Fruit fly (Drosophila melanogaster) whole organism, embryonic: ENCODE data around the gene CG2533.

Experiments
- Bgb ChIP-seq: fragments of 200-800 bp; sonication (Bioruptor generic); IDR thresholded peaks from 2 replicates; pipeline ENCODE4 v1.3.6; 2022; ENCODE audit warnings: missing biosample characterization, missing genetic modification characterization; ENCODE audit not compliant: partially characterized antibody
- CG1024 ChIP-seq: fragments of 200-800 bp; sonication (Bioruptor generic); IDR thresholded peaks from 2 replicates; pipeline ENCODE4 v1.3.6; 2022; ENCODE audit warnings: missing biosample characterization, missing genetic modification characterization
- CG10959 ChIP-seq: fragments of 200-800 bp; sonication (Bioruptor generic); IDR thresholded peaks from 2 replicates; pipeline ENCODE4 v1.3.6; 2022; ENCODE audit warnings: missing biosample characterization, missing genetic modification characterization
- CG12769 ChIP-seq: fragments of 200-800 bp; sonication (Bioruptor generic); optimal IDR thresholded peaks from 2 replicates; lab custom pipeline; 2019; ENCODE audit warnings: missing biosample characterization, mild to moderate bottlenecking, missing genetic modification characterization, moderate library complexity
- CG1529 ChIP-seq: fragments of 200-800 bp; sonication (Bioruptor generic); optimal IDR thresholded peaks from 3 replicates; lab custom pipeline; 2018; ENCODE audit warnings: missing biosample characterization, missing genetic modification characterization
- CG15479 ChIP-seq: fragments of 200-800 bp; sonication (Bioruptor generic); optimal IDR thresholded peaks from 3 replicates; lab custom pipeline; 2019; ENCODE audit warnings: missing biosample characterization, mild to moderate bottlenecking, missing genetic modification characterization, moderate library complexity
- CG17385 ChIP-seq: fragments of 200-800 bp; sonication (Bioruptor generic); optimal IDR thresholded peaks from 3 replicates; lab custom pipeline; 2018; ENCODE audit warnings: missing biosample characterization, mild to moderate bottlenecking, missing genetic modification characterization
- CG17612 ChIP-seq: fragments of 200-800 bp; sonication (Bioruptor generic); IDR thresholded peaks from 2 replicates; pipeline ENCODE4 v1.3.6; 2022; ENCODE audit warnings: missing biosample characterization, missing genetic modification characterization
- CG18262 ChIP-seq: fragments of 200-800 bp; optimal IDR thresholded peaks from 3 replicates; lab custom pipeline; 2019; ENCODE audit warnings: missing biosample characterization, mild to moderate bottlenecking, missing genetic modification characterization, moderate library complexity
- CG2199 ChIP-seq: fragments of 200-800 bp; sonication (Bioruptor generic); IDR thresholded peaks from 3 replicates; pipeline ENCODE4 v1.3.6; 2022; ENCODE audit warnings: missing biosample characterization, missing genetic modification characterization
- CG30020 ChIP-seq: fragments of 200-800 bp; optimal IDR thresholded peaks from 2 replicates; lab custom pipeline; 2019; ENCODE audit warnings: missing biosample characterization, mild to moderate bottlenecking, missing genetic modification characterization, moderate library complexity
- CG34224 ChIP-seq: fragments of 200-800 bp; sonication (Bioruptor generic); IDR thresholded peaks from 3 replicates; pipeline ENCODE4 v1.3.6; 2022; ENCODE audit warnings: missing biosample characterization, missing genetic modification characterization; ENCODE audit not compliant: partially characterized antibody
- CG4360 ChIP-seq: fragments of 200-800 bp; sonication (Bioruptor generic); IDR thresholded peaks from 2 replicates; pipeline ENCODE4 v1.3.6; 2022; ENCODE audit warnings: missing biosample characterization, missing genetic modification characterization
- CG6689 ChIP-seq: fragments of 200-800 bp; sonication (Bioruptor generic); IDR thresholded peaks from 2 replicates; pipeline ENCODE4 v1.3.6; 2022; ENCODE audit warnings: missing biosample characterization, missing genetic modification characterization
- CG6854 ChIP-seq: fragments of 200-800 bp; sonication (Bioruptor generic); optimal IDR thresholded peaks from 3 replicates; lab custom pipeline; 2017; ENCODE audit warnings: missing biosample characterization, mild to moderate bottlenecking, missing genetic modification characterization
- CG7556 ChIP-seq: fragments of 200-800 bp; sonication (Bioruptor generic); optimal IDR thresholded peaks from 2 replicates; lab custom pipeline; 2017; ENCODE audit warnings: missing biosample characterization, mild to moderate bottlenecking, missing genetic modification characterization
- CG7745 ChIP-seq: fragments of 200-800 bp; sonication (Bioruptor generic); optimal IDR thresholded peaks from 2 replicates; lab custom pipeline; 2018; ENCODE audit warnings: missing biosample characterization, mild to moderate bottlenecking, missing genetic modification characterization, moderate library complexity
- CG7928 ChIP-seq: fragments of 200-800 bp; sonication (Bioruptor generic); optimal IDR thresholded peaks from 2 replicates; lab custom pipeline; 2017; ENCODE audit warnings: missing biosample characterization, mild to moderate bottlenecking, missing genetic modification characterization
- Dll ChIP-seq: fragments of 200-800 bp; sonication (Bioruptor generic); IDR thresholded peaks from 4 replicates; pipeline ENCODE4 v1.3.6; 2022; ENCODE audit warnings: missing biosample characterization, missing genetic modification characterization; ENCODE audit not compliant: partially characterized antibody
- GATAe ChIP-seq: fragments of 200-800 bp; sonication (Bioruptor generic); conservative IDR thresholded peaks from 2 replicates; pipeline ENCODE4 v1.3.6; 2022; ENCODE audit warnings: missing biosample characterization, missing genetic modification characterization
- Gug ChIP-seq: fragments of 200-800 bp; sonication (Bioruptor generic); IDR thresholded peaks from 4 replicates; pipeline ENCODE4 v1.3.6; 2022; ENCODE audit warnings: missing biosample characterization, missing genetic modification characterization
- Hr39 ChIP-seq: fragments of >200 bp; optimal IDR thresholded peaks from 2 replicates; lab custom pipeline; 2017
- Max ChIP-seq: fragments of 200-800 bp; sonication (Bioruptor generic); optimal IDR thresholded peaks from 2 replicates; lab custom pipeline; 2016; ENCODE audit warnings: missing biosample characterization, mild to moderate bottlenecking, missing genetic modification characterization
- Med ChIP-seq: fragments of 200-800 bp; sonication (Bioruptor generic); peaks from one replicate; lab custom pipeline; 2016; ENCODE audit warnings: missing biosample characterization, missing genetic modification characterization, mild to moderate bottlenecking, inconsistent platforms, moderate library complexity
- Myb ChIP-seq: fragments of 200-800 bp; sonication (Bioruptor generic); optimal IDR thresholded peaks from 2 replicates; lab custom pipeline; 2016; ENCODE audit warnings: missing biosample characterization, missing genetic modification characterization
- NFAT ChIP-seq: fragments of 200-800 bp; sonication (Bioruptor generic); IDR thresholded peaks from 2 replicates; pipeline ENCODE4 v1.3.6; 2022; ENCODE audit warnings: missing biosample characterization, missing genetic modification characterization
- Rfx ChIP-seq: fragments of 200-800 bp; sonication (Bioruptor generic); IDR thresholded peaks from 2 replicates; pipeline ENCODE4 v1.3.6; 2022; ENCODE audit warnings: missing biosample characterization, missing genetic modification characterization
- Vsx1 ChIP-seq: fragments of 200-800 bp; sonication (Bioruptor generic); optimal IDR thresholded peaks from 2 replicates; lab custom pipeline; 2017; ENCODE audit warnings: missing biosample characterization, mild to moderate bottlenecking, missing genetic modification characterization, missing genetic modification reagents
- chinmo ChIP-seq: fragments of 200-800 bp; sonication (Bioruptor generic); IDR thresholded peaks from 4 replicates; pipeline ENCODE4 v1.3.6; 2022; ENCODE audit warnings: missing biosample characterization, missing genetic modification characterization; ENCODE audit not compliant: partially characterized antibody
- danr ChIP-seq: fragments of 200-800 bp; sonication (Bioruptor generic); IDR thresholded peaks from 2 replicates; pipeline ENCODE4 v1.3.6; 2022; ENCODE audit warnings: missing biosample characterization, missing genetic modification characterization
- ftz-f1 ChIP-seq: fragments of 200-800 bp; sonication (Bioruptor generic); optimal IDR thresholded peaks from 2 replicates; lab custom pipeline; 2016; ENCODE audit warnings: missing biosample characterization, missing genetic modification characterization
- gcm ChIP-seq: fragments of 200-800 bp; sonication (Bioruptor generic); optimal IDR thresholded peaks from 2 replicates; lab custom pipeline; 2019; ENCODE audit warnings: missing biosample characterization, mild to moderate bottlenecking, missing genetic modification characterization, moderate library complexity
- hbn ChIP-seq: fragments of 200-800 bp; sonication (Bioruptor generic); IDR thresholded peaks from 2 replicates; pipeline ENCODE4 v1.3.6; 2022; ENCODE audit warnings: missing biosample characterization, missing genetic modification characterization; ENCODE audit not compliant: partially characterized antibody
- inv ChIP-seq: fragments of 200-800 bp; sonication (Bioruptor generic); IDR thresholded peaks from 2 replicates; pipeline ENCODE4 v1.3.6; 2022; ENCODE audit warnings: missing biosample characterization, missing genetic modification characterization; ENCODE audit not compliant: partially characterized antibody
- jumu ChIP-seq: fragments of 200-800 bp; sonication (Bioruptor generic); optimal IDR thresholded peaks from 3 replicates; lab custom pipeline; 2016; ENCODE audit warnings: missing biosample characterization, missing genetic modification characterization
- kay ChIP-seq: fragments of 200-800 bp; sonication (Bioruptor generic); optimal IDR thresholded peaks from 2 replicates; lab custom pipeline; 2016; ENCODE audit warnings: missing biosample characterization, missing genetic modification characterization
- lmd ChIP-seq: fragments of 200-800 bp; sonication (Bioruptor generic); IDR thresholded peaks from 2 replicates; pipeline ENCODE4 v1.3.6; 2022; ENCODE audit warnings: missing biosample characterization, missing genetic modification characterization
- lola ChIP-seq, 3 experiments: fragments of >200 bp in 2 of 3; fragments of 200-800 bp in 1 of 3; sonication (Bioruptor generic) in 1 of 3; optimal IDR thresholded peaks; 2 replicates each; lab custom pipeline; 2017 to 2019; ENCODE audit warnings: missing biosample characterization in 3 of 3, missing genetic modification characterization in 3 of 3, mild to moderate bottlenecking in 1 of 3, moderate library complexity in 1 of 3
- onecut ChIP-seq: fragments of 200-800 bp; sonication (Bioruptor generic); IDR thresholded peaks from 2 replicates; pipeline ENCODE4 v1.3.6; 2022; ENCODE audit warnings: missing biosample characterization, missing genetic modification characterization
- prd ChIP-seq, 3 experiments: fragments of >200 bp in 2 of 3; fragments of 200-800 bp in 1 of 3; sonication (Bioruptor generic) in 1 of 3; optimal IDR thresholded peaks in 2 of 3; IDR thresholded peaks in 1 of 3; 2 replicates in 2 of 3; 3 replicates in 1 of 3; pipeline versions ENCODE4 v1.3.6 to Lab custom; 2017 to 2022; ENCODE audit warnings: missing biosample characterization in 1 of 3, missing genetic modification characterization in 1 of 3
- psq ChIP-seq: fragments of 200-800 bp; sonication (Bioruptor generic); optimal IDR thresholded peaks from 2 replicates; lab custom pipeline; 2017; ENCODE audit warnings: missing biosample characterization, missing genetic modification characterization
- row ChIP-seq: fragments of 200-800 bp; sonication (Bioruptor generic); IDR thresholded peaks from 3 replicates; pipeline ENCODE4 v1.3.6; 2022; ENCODE audit warnings: missing biosample characterization, missing genetic modification characterization
- sens ChIP-seq: fragments of 200-800 bp; sonication (Bioruptor generic); peaks from one replicate; lab custom pipeline; 2016; ENCODE audit warnings: missing biosample characterization, missing genetic modification characterization
- sug ChIP-seq: fragments of 200-800 bp; optimal IDR thresholded peaks from 2 replicates; lab custom pipeline; 2019; ENCODE audit warnings: missing biosample characterization, mild to moderate bottlenecking, missing genetic modification characterization, moderate library complexity
- wek ChIP-seq: fragments of 200-800 bp; sonication (Bioruptor generic); optimal IDR thresholded peaks from 3 replicates; lab custom pipeline; 2018; ENCODE audit warnings: missing biosample characterization, mild to moderate bottlenecking, missing genetic modification characterization, moderate library complexity

CG2533 gene

DNA sequence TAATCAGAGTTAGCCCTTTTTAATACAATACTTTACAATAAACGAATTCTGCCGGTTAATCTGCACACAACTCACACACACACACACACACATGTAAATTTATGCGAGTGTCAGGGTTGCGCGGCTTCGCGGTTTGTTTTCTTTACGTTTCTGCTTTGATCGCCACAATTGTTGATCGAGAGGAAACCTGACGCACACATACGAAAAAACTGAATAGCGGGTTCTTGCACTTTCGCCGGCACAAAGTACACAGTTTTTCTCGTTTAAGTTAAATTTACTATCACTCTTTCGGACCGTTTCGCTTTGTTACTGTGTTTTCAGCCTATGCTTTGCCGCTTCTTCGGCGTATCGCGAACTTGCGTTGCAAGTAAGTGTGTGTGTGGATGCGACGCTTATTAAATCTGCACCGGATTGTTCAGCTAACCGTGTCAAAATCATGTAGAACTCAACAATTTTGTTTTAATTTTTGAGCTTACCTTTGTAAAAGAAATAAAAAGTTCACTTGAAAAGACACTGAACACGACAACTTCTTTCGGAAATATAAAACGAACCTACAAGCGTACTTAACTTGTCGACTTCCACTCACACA lies 7.2 kb upstream of the CG2533 start (continued):
- no peak for TF ChIP-seq prd (optimal IDR thresholded peaks at IDR 0.05; lab: Kevin White, UChicago)
- no peak for TF ChIP-seq prd (GFP tag; IDR thresholded peaks at IDR 0.05; lab: Robert Waterston, UW)
- TF ChIP-seq CG6854 (GFP tag; lab: Kevin White, UChicago), result peak; percentile 12
- TF ChIP-seq Med (GFP tag; lab: Kevin White, UChicago), result peak; percentile 70
- TF ChIP-seq CG2199, result no peak
- TF ChIP-seq ftz-f1 (GFP tag; lab: Kevin White, UChicago), result peak; percentile 32
- no peak for TF ChIP-seq GATAe (GFP tag; lab: Robert Waterston, UW)

DNA sequence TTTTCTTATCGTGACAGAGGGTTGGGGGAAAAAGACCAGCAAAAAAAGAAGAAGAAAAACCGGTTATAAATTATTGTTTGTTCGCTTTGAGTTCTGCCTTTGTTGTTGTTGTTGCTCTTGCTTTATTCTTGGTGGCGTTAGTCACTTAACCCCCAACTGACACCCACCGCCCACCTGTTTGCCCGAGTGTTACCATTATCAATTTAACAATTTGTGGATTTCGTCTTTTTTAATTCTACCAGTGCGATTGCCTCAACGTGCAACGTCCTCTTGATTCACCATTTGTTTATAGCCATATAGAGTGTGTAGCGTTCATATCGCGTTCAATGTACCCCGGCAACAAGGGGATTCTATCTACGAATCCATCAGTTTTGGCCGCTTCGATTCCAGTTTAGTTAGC lies 2.6 kb downstream of the CG2533 start:
- TF ChIP-seq sug (tag; lab: Kevin White, UChicago) (peak; percentile 40), chinmo (GFP tag; lab: Robert Waterston, UW) (0 out of 4 replicates have a peak, but pooled peaks have one; percentile 23), jumu (GFP tag; lab: Kevin White, UChicago) (no peak), CG17385 (peak; percentile 78), CG7928 (no peak), CG34224 (GFP tag; lab: Robert Waterston, UW) (0 out of 3 replicates have a peak, but pooled peaks have one; percentile 13), CG4360 (GFP tag; lab: Robert Waterston, UW) (peak; percentile 70)

DNA sequence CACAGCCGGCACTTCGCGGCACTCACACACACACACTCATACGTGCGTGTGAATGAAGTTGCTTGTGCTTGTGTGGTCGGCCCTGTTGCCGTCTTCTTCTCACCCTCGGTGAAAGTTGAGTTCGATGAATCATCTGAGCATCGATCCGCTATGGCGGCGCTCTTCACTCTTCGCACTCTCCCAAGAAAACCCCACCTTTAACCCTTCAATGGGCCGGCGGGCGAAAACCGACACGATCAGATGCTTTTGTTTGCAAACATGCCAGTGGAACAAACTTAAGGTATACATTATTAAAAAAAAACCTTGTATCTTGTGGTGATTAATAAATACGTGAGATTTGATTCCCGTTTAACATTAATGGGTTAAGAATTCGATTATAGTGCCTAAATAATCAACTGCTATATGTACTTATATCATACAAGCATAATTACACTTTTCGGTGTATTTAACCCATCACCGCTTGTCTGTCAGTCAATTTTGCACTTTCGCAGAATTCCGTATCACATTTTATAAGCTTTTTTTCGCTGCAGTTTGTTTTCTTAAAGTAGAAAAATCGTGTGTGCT lies 3.1 kb downstream of the CG2533 start:
- TF ChIP-seq onecut (GFP tag; lab: Robert Waterston, UW), result peak; percentile 60
- TF ChIP-seq Gug (GFP tag; lab: Robert Waterston, UW), result no peak
- TF ChIP-seq Dll, result no peak
- TF ChIP-seq CG6689 (GFP tag; lab: Robert Waterston, UW), result 0 out of 2 replicates have a peak, but pooled peaks have one; percentile 17
- TF ChIP-seq CG30020 (tag; lab: Kevin White, UChicago), result no peak
- no peak for TF ChIP-seq CG7556 (GFP tag; lab: Kevin White, UChicago)
- peak; percentile 72 for TF ChIP-seq sens
- TF ChIP-seq CG18262 (tag; lab: Kevin White, UChicago), result peak; percentile 13
- TF ChIP-seq CG1529 (GFP tag; lab: Kevin White, UChicago), result no peak
- TF ChIP-seq danr (GFP tag; lab: Robert Waterston, UW), result no peak
- TF ChIP-seq Bgb (GFP tag; lab: Robert Waterston, UW), result peak; percentile 32; the same call in 1 of the 2 replicates
- no peak for TF ChIP-seq wek (GFP tag; lab: Kevin White, UChicago)
- no peak for TF ChIP-seq CG17612
- no peak for TF ChIP-seq Max (GFP tag; lab: Kevin White, UChicago)
- TF ChIP-seq CG7745, result no peak
- TF ChIP-seq Vsx1 (GFP tag; lab: Kevin White, UChicago), result no peak
- TF ChIP-seq Myb (GFP tag; lab: Kevin White, UChicago), result no peak
- no peak for TF ChIP-seq CG15479
- peak in 1 of 3 experiments; percentile 7 for TF ChIP-seq lola (GFP tag; optimal IDR thresholded peaks at IDR 0.05; lab: Kevin White, UChicago)
- no peak for TF ChIP-seq prd (optimal IDR thresholded peaks at IDR 0.05; lab: Kevin White, UChicago)
- TF ChIP-seq prd (GFP tag; IDR thresholded peaks at IDR 0.05; lab: Robert Waterston, UW), result 0 out of 3 replicates have a peak, but pooled peaks have one; percentile 7
- no peak for TF ChIP-seq inv (GFP tag; lab: Robert Waterston, UW)
- peak; percentile 64 for TF ChIP-seq CG10959
- TF ChIP-seq psq (GFP tag; lab: Kevin White, UChicago), result no peak
- TF ChIP-seq kay (GFP tag; lab: Kevin White, UChicago), result peak; percentile 77
- TF ChIP-seq Rfx (GFP tag; lab: Robert Waterston, UW), result peak; percentile 31; the same call in 1 of the 2 replicates
- no peak for TF ChIP-seq NFAT (GFP tag; lab: Robert Waterston, UW)
- TF ChIP-seq CG12769, result peak; percentile 44
- TF ChIP-seq row (GFP tag; lab: Robert Waterston, UW), result peak; percentile 64
- no peak for TF ChIP-seq CG1024 (GFP tag; lab: Robert Waterston, UW)
- no peak for TF ChIP-seq Hr39 (lab: Kevin White, UChicago)
- no peak for TF ChIP-seq hbn
- TF ChIP-seq gcm (GFP tag; lab: Kevin White, UChicago), result peak; percentile 6
- 0 out of 2 replicates have a peak, but pooled peaks have one; percentile 12 for TF ChIP-seq lmd
- TF ChIP-seq chinmo (GFP tag; lab: Robert Waterston, UW), result 0 out of 4 replicates have a peak, but pooled peaks have one; percentile 36
